Fruit fly (Drosophila melanogaster): ENCODE data around the gene GILT1.

GILT1 gene

dm6 chr3R:13366561-13367518 is 34.8 kb downstream of the GILT1 start, which contains the start of gene Elp6 (continued):
- no peak for TF ChIP-seq CG6254 (GFP tag; optimal IDR thresholded peaks at IDR 0.05)
- peak; percentile 89 for TF ChIP-seq CG7556 (GFP tag; optimal IDR thresholded peaks at IDR 0.05)
- peak; percentile 62 for TF ChIP-seq zfh2 (GFP tag; optimal IDR thresholded peaks at IDR 0.05)
- TF ChIP-seq CG13624 (GFP tag; optimal IDR thresholded peaks at IDR 0.05), result peak; percentile 43
- TF ChIP-seq Trl (optimal IDR thresholded peaks at IDR 0.05), result no peak
- TF ChIP-seq Trl (GFP tag; optimal IDR thresholded peaks at IDR 0.05), result peak; percentile 53
- TF ChIP-seq CG15601 (tag; optimal IDR thresholded peaks at IDR 0.05), result no peak
- no peak for TF ChIP-seq twi (tag; optimal IDR thresholded peaks at IDR 0.05)
- TF ChIP-seq Jarid2 (GFP tag; optimal IDR thresholded peaks at IDR 0.05), result peak; percentile 25
- no peak for TF ChIP-seq Atf3 (GFP tag; optimal IDR thresholded peaks at IDR 0.05)
- no peak for TF ChIP-seq MTF-1 (GFP tag; optimal IDR thresholded peaks at IDR 0.05; ENCODE audit: borderline replicate concordance)
- TF ChIP-seq NC2α (GFP tag; optimal IDR thresholded peaks at IDR 0.05), result no peak
- TF ChIP-seq D19A (tag; optimal IDR thresholded peaks at IDR 0.05), result no peak
- peak; percentile 68 for TF ChIP-seq scrt (GFP tag; optimal IDR thresholded peaks at IDR 0.05)
- TF ChIP-seq ab (GFP tag; optimal IDR thresholded peaks at IDR 0.05), result no peak
- peak; percentile 63; the same call in 1 of the 2 replicates for TF ChIP-seq ranshi (GFP tag; IDR thresholded peaks at IDR 0.05)
- no peak for TF ChIP-seq CG3838 (GFP tag; optimal IDR thresholded peaks at IDR 0.05)
- no peak for TF ChIP-seq z (GFP tag; IDR thresholded peaks at IDR 0.05)
- peak; percentile 90 for TF ChIP-seq CG17361 (GFP tag; IDR thresholded peaks at IDR 0.05)
- TF ChIP-seq Adf1 (GFP tag; IDR thresholded peaks at IDR 0.05), result no peak
- no peak for TF ChIP-seq salm (tag; optimal IDR thresholded peaks at IDR 0.05)
- TF ChIP-seq CHES-1-like (GFP tag; optimal IDR thresholded peaks at IDR 0.05), result no peak
- TF ChIP-seq CG14965 (GFP tag; optimal IDR thresholded peaks at IDR 0.05; ENCODE audit: borderline replicate concordance), result no peak
- TF ChIP-seq Sox100B (GFP tag; optimal IDR thresholded peaks at IDR 0.05), result peak; percentile 81
- no peak for TF ChIP-seq peb (GFP tag; IDR thresholded peaks at IDR 0.05)
- no peak for TF ChIP-seq br (optimal IDR thresholded peaks at IDR 0.05)
- TF ChIP-seq esg (GFP tag; conservative IDR thresholded peaks at IDR 0.05), result peak; percentile 64
- no peak for TF ChIP-seq ac (GFP tag; optimal IDR thresholded peaks at IDR 0.05)
- no peak for TF ChIP-seq CG9876 (GFP tag; optimal IDR thresholded peaks at IDR 0.05)
- peak; percentile 69 for TF ChIP-seq CG6765 (GFP tag; optimal IDR thresholded peaks at IDR 0.05)
- TF ChIP-seq zf30C (GFP tag; optimal IDR thresholded peaks at IDR 0.05), result no peak
- TF ChIP-seq fu2 (GFP tag; optimal IDR thresholded peaks at IDR 0.05), result peak; percentile 72
- TF ChIP-seq Hmx (GFP tag; optimal IDR thresholded peaks at IDR 0.05), result peak; percentile 28
- TF ChIP-seq dan (GFP tag; IDR thresholded peaks at IDR 0.05), result no peak
- TF ChIP-seq sqz (GFP tag; optimal IDR thresholded peaks at IDR 0.05), result peak; percentile 2
- TF ChIP-seq yki (optimal IDR thresholded peaks at IDR 0.05), result no peak
- peak; percentile 44; the same call in 1 of the 3 replicates for TF ChIP-seq H15 (GFP tag; IDR thresholded peaks at IDR 0.05)
- TF ChIP-seq CG15696 (tag; optimal IDR thresholded peaks at IDR 0.05), result no peak
- TF ChIP-seq CG11504 (tag; optimal IDR thresholded peaks at IDR 0.05), result peak; percentile 82
- no peak for TF ChIP-seq CG8089 (GFP tag; optimal IDR thresholded peaks at IDR 0.05)
- TF ChIP-seq Six4 (GFP tag; optimal IDR thresholded peaks at IDR 0.05), result peak; percentile 47
- peak; percentile 52 for TF ChIP-seq ap (GFP tag; IDR thresholded peaks at IDR 0.05)
- TF ChIP-seq CG32767 (GFP tag; IDR thresholded peaks at IDR 0.05), result peak; percentile 52; the same call in 1 of the 2 replicates
- peak; percentile 49 for TF ChIP-seq fd96Cb (tag; optimal IDR thresholded peaks at IDR 0.05)
- TF ChIP-seq Nf-YC (tag; optimal IDR thresholded peaks at IDR 0.05), result peak; percentile 51
- peak; percentile 61 for TF ChIP-seq Antp (GFP tag; optimal IDR thresholded peaks at IDR 0.05)
- no peak for TF ChIP-seq sd (tag; optimal IDR thresholded peaks at IDR 0.05)
- no peak for TF ChIP-seq Hr78 (GFP tag; optimal IDR thresholded peaks at IDR 0.05)
- no peak for TF ChIP-seq luna (GFP tag; optimal IDR thresholded peaks at IDR 0.05)
- no peak for TF ChIP-seq ato (GFP tag; IDR thresholded peaks at IDR 0.05; ENCODE audit: partially characterized antibody)
